Worm (Caenorhabditis elegans) whole organism, young adult: ENCODE data around the gene F49H12.7.

Source experiments
- C17E4.6 ChIP-seq: fragments of 200-800 bp; sonication (Bioruptor generic); IDR thresholded peaks from 2 replicates; pipeline ENCODE4 v1.3.6; 2022; ENCODE audit warnings: missing genetic modification reagents, missing genetic modification characterization, missing compliant biosample characterization
- F10E7.11 ChIP-seq: sonication (generic microtip); optimal IDR thresholded peaks from 2 replicates; lab custom pipeline; 2017; ENCODE audit warnings: mild to moderate bottlenecking, missing genetic modification characterization, moderate library complexity, missing compliant biosample characterization
- F23B12.7 ChIP-seq: sonication (generic microtip); optimal IDR thresholded peaks from 2 replicates; lab custom pipeline; 2017; ENCODE audit warnings: missing genetic modification characterization, mild to moderate bottlenecking, missing compliant biosample characterization, antibody characterized with exemption, moderate library complexity; ENCODE audit not compliant: insufficient read depth
- F37B4.10 ChIP-seq: fragments of 200-800 bp; sonication (Bioruptor generic); IDR thresholded peaks from 2 replicates; pipeline ENCODE4 v1.3.6; 2022; ENCODE audit warnings: missing genetic modification characterization, missing compliant biosample characterization
- F49E8.2 ChIP-seq: sonication (generic microtip); optimal IDR thresholded peaks from 3 replicates; lab custom pipeline; 2017; ENCODE audit warnings: missing genetic modification characterization, mild to moderate bottlenecking, missing compliant biosample characterization, antibody characterized with exemption, moderate library complexity; ENCODE audit not compliant: insufficient read depth
- K11D2.4 ChIP-seq: fragments of 200-800 bp; sonication (Bioruptor generic); IDR thresholded peaks from 2 replicates; pipeline ENCODE4 v1.3.6; 2022; ENCODE audit warnings: missing genetic modification reagents, missing genetic modification characterization, missing compliant biosample characterization
- T07F8.4 ChIP-seq: sonication (generic microtip); optimal IDR thresholded peaks from 2 replicates; lab custom pipeline; 2016; ENCODE audit warnings: mild to moderate bottlenecking, missing genetic modification characterization, moderate library complexity, missing compliant biosample characterization
- Y53F4B.3 ChIP-seq: fragments of 200-800 bp; sonication (Bioruptor generic); IDR thresholded peaks from 2 replicates; pipeline ENCODE4 v1.3.6; 2022; ENCODE audit warnings: missing genetic modification reagents, missing genetic modification characterization, missing compliant biosample characterization
- Y53G8AR.9 ChIP-seq: fragments of 200-800 bp; sonication (Bioruptor generic); conservative IDR thresholded peaks from 2 replicates; pipeline ENCODE4 v1.3.6; 2022; ENCODE audit warnings: missing genetic modification reagents, missing genetic modification characterization, missing compliant biosample characterization
- Y56A3A.18 ChIP-seq: fragments of 200-800 bp; sonication (Bioruptor generic); IDR thresholded peaks from 2 replicates; pipeline ENCODE4 v1.3.6; 2022; ENCODE audit warnings: missing genetic modification reagents, missing genetic modification characterization, missing compliant biosample characterization
- Y67H2A.10 ChIP-seq: fragments of 200-800 bp; sonication (Bioruptor generic); conservative IDR thresholded peaks from 2 replicates; pipeline ENCODE4 v1.3.6; 2022; ENCODE audit warnings: missing genetic modification reagents, missing genetic modification characterization, missing compliant biosample characterization
- Y79H2A.3 ChIP-seq: fragments of 200-800 bp; sonication (Bioruptor generic); conservative IDR thresholded peaks from 2 replicates; pipeline ENCODE4 v1.3.6; 2022; ENCODE audit warnings: missing genetic modification reagents, missing genetic modification characterization, missing compliant biosample characterization
- Y95B8A.8 ChIP-seq: fragments of 200-800 bp; sonication (Bioruptor generic); IDR thresholded peaks from 2 replicates; pipeline ENCODE4 v1.3.6; 2022; ENCODE audit warnings: missing genetic modification reagents, missing genetic modification characterization, missing compliant biosample characterization
- aptf-2 ChIP-seq: fragments of 200-800 bp; sonication (Bioruptor generic); conservative IDR thresholded peaks from 2 replicates; pipeline ENCODE4 v1.3.6; 2022; ENCODE audit warnings: missing genetic modification reagents, missing genetic modification characterization, missing compliant biosample characterization
- atf-7 ChIP-seq: sonication (generic microtip); optimal IDR thresholded peaks from 2 replicates; lab custom pipeline; 2017; ENCODE audit warnings: mild to moderate bottlenecking, missing genetic modification characterization, missing compliant biosample characterization
- ccch-3 ChIP-seq: fragments of 200-800 bp; sonication (Bioruptor generic); optimal IDR thresholded peaks from 2 replicates; lab custom pipeline; 2018; ENCODE audit warnings: mild to moderate bottlenecking, missing genetic modification characterization, missing compliant biosample characterization
- ceh-27 ChIP-seq: fragments of 200-800 bp; sonication (Bioruptor generic); optimal IDR thresholded peaks from 2 replicates; lab custom pipeline; 2018; ENCODE audit warnings: mild to moderate bottlenecking, missing genetic modification characterization, moderate library complexity, missing compliant biosample characterization
- ceh-40 ChIP-seq: fragments of 200-800 bp; sonication (Bioruptor generic); IDR thresholded peaks from 2 replicates; pipeline ENCODE4 v1.3.6; 2022; ENCODE audit warnings: missing genetic modification characterization, missing compliant biosample characterization
- dox-1 ChIP-seq: fragments of 200-800 bp; sonication (Bioruptor generic); IDR thresholded peaks from 2 replicates; pipeline ENCODE4 v1.3.6; 2022; ENCODE audit warnings: missing genetic modification reagents, missing genetic modification characterization, missing compliant biosample characterization
- dpl-1 ChIP-seq: fragments of 150-350 bp; optimal IDR thresholded peaks from 2 replicates; lab custom pipeline; 2014; ENCODE audit warnings: missing biosample characterization, missing genetic modification reagents, missing genetic modification characterization
- egl-44 ChIP-seq: fragments of 200-800 bp; sonication (Bioruptor generic); IDR thresholded peaks from 2 replicates; pipeline ENCODE4 v1.3.6; 2022; ENCODE audit warnings: missing genetic modification reagents, missing genetic modification characterization, missing compliant biosample characterization
- ets-4 ChIP-seq: fragments of 200-800 bp; sonication (Bioruptor generic); optimal IDR thresholded peaks from 2 replicates; lab custom pipeline; 2018; ENCODE audit warnings: mild to moderate bottlenecking, missing genetic modification characterization, missing compliant biosample characterization
- gei-17 ChIP-seq: fragments of 200-800 bp; sonication (Bioruptor generic); optimal IDR thresholded peaks from 2 replicates; lab custom pipeline; 2018; ENCODE audit warnings: mild to moderate bottlenecking, missing genetic modification characterization, missing compliant biosample characterization
- hlh-12 ChIP-seq: sonication (generic microtip); optimal IDR thresholded peaks from 2 replicates; lab custom pipeline; 2016; ENCODE audit warnings: missing genetic modification characterization, missing compliant biosample characterization
- hmg-1.2 ChIP-seq: fragments of 200-800 bp; sonication (Bioruptor generic); IDR thresholded peaks from 2 replicates; pipeline ENCODE4 v1.3.6; 2022; ENCODE audit warnings: missing genetic modification reagents, missing genetic modification characterization, missing compliant biosample characterization
- hmg-20 ChIP-seq: fragments of 200-800 bp; sonication (Bioruptor generic); IDR thresholded peaks from 2 replicates; pipeline ENCODE4 v1.3.6; 2022; ENCODE audit warnings: missing genetic modification reagents, missing genetic modification characterization, missing compliant biosample characterization
- hsf-1 ChIP-seq: fragments of 200-800 bp; sonication (Bioruptor generic); IDR thresholded peaks from 2 replicates; pipeline ENCODE4 v1.3.6; 2022; ENCODE audit warnings: missing genetic modification reagents, missing genetic modification characterization, missing compliant biosample characterization
- lag-1 ChIP-seq: fragments of 200-800 bp; sonication (Bioruptor generic); IDR thresholded peaks from 2 replicates; pipeline ENCODE4 v1.3.6; 2022; ENCODE audit warnings: missing genetic modification reagents, missing genetic modification characterization, missing compliant biosample characterization
- lin-54 ChIP-seq: fragments of 200-800 bp; sonication (Bioruptor generic); optimal IDR thresholded peaks from 2 replicates; lab custom pipeline; 2018; ENCODE audit warnings: mild to moderate bottlenecking, missing genetic modification characterization, missing compliant biosample characterization
- lsl-1 ChIP-seq: fragments of 200-800 bp; sonication (Bioruptor generic); optimal IDR thresholded peaks from 2 replicates; lab custom pipeline; 2018; ENCODE audit warnings: mild to moderate bottlenecking, missing genetic modification characterization, moderate library complexity, missing compliant biosample characterization
- madf-8 ChIP-seq: fragments of 200-800 bp; sonication (Bioruptor generic); conservative IDR thresholded peaks from 2 replicates; pipeline ENCODE4 v1.3.6; 2022; ENCODE audit warnings: missing genetic modification reagents, missing genetic modification characterization, missing compliant biosample characterization
- mcd-1 ChIP-seq: fragments of 200-800 bp; sonication (Bioruptor generic); IDR thresholded peaks from 2 replicates; pipeline ENCODE4 v1.3.6; 2022; ENCODE audit warnings: missing genetic modification reagents, missing genetic modification characterization, missing compliant biosample characterization
- mes-4 ChIP-seq: sonication (generic microtip); optimal IDR thresholded peaks from 2 replicates; lab custom pipeline; 2016; ENCODE audit warnings: missing genotype, missing genetic modification characterization, missing compliant biosample characterization
- mxl-1 ChIP-seq: sonication (generic microtip); optimal IDR thresholded peaks from 2 replicates; lab custom pipeline; 2016; ENCODE audit warnings: missing genetic modification characterization, missing compliant biosample characterization
- nfyb-1 ChIP-seq: fragments of 200-800 bp; sonication (Bioruptor generic); IDR thresholded peaks from 2 replicates; pipeline ENCODE4 v1.3.6; 2022; ENCODE audit warnings: missing genetic modification reagents, missing genetic modification characterization, missing compliant biosample characterization
- nhr-120 ChIP-seq: fragments of 200-800 bp; sonication (Bioruptor generic); IDR thresholded peaks from 2 replicates; pipeline ENCODE4 v1.3.6; 2022; ENCODE audit warnings: missing genetic modification characterization, missing compliant biosample characterization
- nhr-27 ChIP-seq: fragments of 200-800 bp; sonication (Bioruptor generic); optimal IDR thresholded peaks from 2 replicates; lab custom pipeline; 2018; ENCODE audit warnings: mild to moderate bottlenecking, missing genetic modification characterization, moderate library complexity, missing compliant biosample characterization
- nhr-90 ChIP-seq: sonication (generic microtip); optimal IDR thresholded peaks from 2 replicates; lab custom pipeline; 2016; ENCODE audit warnings: missing genotype, mild to moderate bottlenecking, missing genetic modification characterization, missing compliant biosample characterization
- snpc-1.1 ChIP-seq: sonication (generic microtip); optimal IDR thresholded peaks from 2 replicates; lab custom pipeline; 2017; ENCODE audit warnings: missing genetic modification characterization, mild to moderate bottlenecking, missing compliant biosample characterization, antibody characterized with exemption, moderate library complexity, missing genotype, missing genetic modification reagents; ENCODE audit not compliant: insufficient read depth
- snpc-3.4 ChIP-seq: sonication (generic microtip); optimal IDR thresholded peaks from 2 replicates; lab custom pipeline; 2017; ENCODE audit warnings: missing genetic modification characterization, mild to moderate bottlenecking, missing compliant biosample characterization, antibody characterized with exemption, moderate library complexity, missing genotype, missing genetic modification reagents
- tlf-1 ChIP-seq: fragments of 200-800 bp; sonication (Bioruptor generic); optimal IDR thresholded peaks from 2 replicates; lab custom pipeline; 2018; ENCODE audit warnings: mild to moderate bottlenecking, missing genetic modification characterization, missing compliant biosample characterization
- unc-130 ChIP-seq: sonication (generic microtip); optimal IDR thresholded peaks from 2 replicates; lab custom pipeline; 2016; ENCODE audit warnings: missing genetic modification reagents, missing genetic modification characterization, missing compliant biosample characterization
- xnd-1 ChIP-seq: sonication (generic microtip); optimal IDR thresholded peaks from 2 replicates; lab custom pipeline; 2016; ENCODE audit warnings: missing genotype, missing genetic modification reagents, missing genetic modification characterization, missing compliant biosample characterization
- ztf-18 ChIP-seq: sonication (generic microtip); optimal IDR thresholded peaks from 2 replicates; lab custom pipeline; 2016; ENCODE audit warnings: missing genotype, mild to moderate bottlenecking, missing genetic modification characterization, missing compliant biosample characterization
- ztf-22 ChIP-seq: fragments of 200-800 bp; sonication (Bioruptor generic); optimal IDR thresholded peaks from 2 replicates; lab custom pipeline; 2018; ENCODE audit warnings: mild to moderate bottlenecking, missing genetic modification characterization, moderate library complexity, missing compliant biosample characterization
- ztf-28 ChIP-seq: fragments of 200-800 bp; sonication (Bioruptor generic); IDR thresholded peaks from 2 replicates; pipeline ENCODE4 v1.3.6; 2022; ENCODE audit warnings: missing genetic modification reagents, missing genetic modification characterization, missing compliant biosample characterization
- ztf-6 ChIP-seq: fragments of 200-800 bp; sonication (Bioruptor generic); IDR thresholded peaks from 2 replicates; pipeline ENCODE4 v1.3.6; 2022; ENCODE audit warnings: missing genetic modification reagents, missing genetic modification characterization, missing compliant biosample characterization

The F49H12.7 gene

DNA sequence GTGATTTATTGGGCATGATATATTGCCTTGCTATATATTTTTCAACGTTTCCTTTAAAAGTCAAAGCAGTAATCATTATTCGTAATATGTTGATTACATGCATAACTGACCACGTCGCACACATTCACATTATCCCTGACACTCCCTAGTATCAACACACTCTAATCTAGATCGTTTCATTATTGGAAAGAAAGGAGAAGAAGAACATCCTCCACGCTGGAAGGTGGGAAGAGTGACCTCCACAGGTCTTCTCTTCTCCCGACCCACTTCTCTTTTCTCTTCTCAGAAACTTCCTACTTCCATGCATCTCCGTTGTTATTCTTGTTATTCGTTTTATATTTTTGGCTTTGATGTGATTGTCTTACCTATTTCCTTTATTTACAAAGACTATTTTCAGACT is 9.2 kb downstream of the F49H12.7 start, which contains the start of gene txdc-12.2:
Gene txdc-12.2 (plus strand): TSS at position 396 of the 400 bp plus-strand sequence.
- no peak for TF ChIP-seq atf-7 (tag; lab: Kevin White, UChicago)
- no peak for TF ChIP-seq xnd-1 (tag; lab: Kevin White, UChicago)
- no peak for TF ChIP-seq hsf-1 (GFP tag; lab: Robert Waterston, UW)
- no peak for TF ChIP-seq lin-54 (GFP tag; lab: Kevin White, UChicago)
- TF ChIP-seq Y79H2A.3 (GFP tag; lab: Robert Waterston, UW), result no peak
- TF ChIP-seq ztf-18 (tag; lab: Kevin White, UChicago), result no peak
- no peak for TF ChIP-seq unc-130 (GFP tag; lab: Kevin White, UChicago)
- no peak for TF ChIP-seq dox-1 (GFP tag; lab: Robert Waterston, UW)
- no peak for TF ChIP-seq hlh-12 (tag; lab: Kevin White, UChicago)
- TF ChIP-seq snpc-3.4, result no peak
- TF ChIP-seq ztf-6 (GFP tag; lab: Robert Waterston, UW), result no peak
- TF ChIP-seq F49E8.2, result no peak
- TF ChIP-seq K11D2.4, result no peak
- TF ChIP-seq mcd-1 (GFP tag; lab: Robert Waterston, UW), result no peak
- TF ChIP-seq nfyb-1, result no peak
- no peak for TF ChIP-seq lag-1 (GFP tag; lab: Robert Waterston, UW)
- TF ChIP-seq ztf-22, result no peak
- no peak for TF ChIP-seq gei-17 (GFP tag; lab: Kevin White, UChicago)
- TF ChIP-seq nhr-120, result no peak
- TF ChIP-seq ets-4, result no peak
- TF ChIP-seq, all 124 proteins: peak for 0

DNA sequence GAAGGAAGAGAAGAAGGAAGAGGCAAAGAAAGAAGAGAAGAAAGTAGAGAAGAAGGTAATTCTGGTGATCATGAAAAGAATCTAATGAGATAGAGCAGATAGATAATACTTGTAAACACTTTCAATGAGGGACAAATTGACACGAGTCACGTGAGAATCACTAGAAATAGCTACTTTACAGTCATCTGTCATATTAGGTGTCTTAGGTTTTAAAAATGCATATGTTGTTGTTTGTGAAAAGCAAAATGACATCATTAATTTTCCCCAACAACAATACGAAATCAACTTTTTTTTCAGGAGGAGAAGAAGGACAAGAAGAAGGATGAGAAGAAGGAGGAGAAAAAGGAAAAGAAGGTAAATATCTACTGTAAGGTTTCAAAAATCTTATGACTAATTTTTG is 10.3 kb downstream of the F49H12.7 start:
- TF ChIP-seq C17E4.6 (no peak), hmg-20 (GFP tag; lab: Robert Waterston, UW) (no peak), snpc-1.1 (tag; lab: Kevin White, UChicago) (no peak), F23B12.7 (no peak), tlf-1 (GFP tag; lab: Kevin White, UChicago) (no peak), nhr-27 (tag; lab: Kevin White, UChicago) (no peak), mes-4 (no peak), ccch-3 (GFP tag; lab: Kevin White, UChicago) (no peak), Y95B8A.8 (GFP tag; lab: Robert Waterston, UW) (no peak), aptf-2 (GFP tag; lab: Robert Waterston, UW) (no peak), Y67H2A.10 (GFP tag; lab: Robert Waterston, UW) (no peak), ceh-40 (GFP tag; lab: Robert Waterston, UW) (no peak)

DNA sequence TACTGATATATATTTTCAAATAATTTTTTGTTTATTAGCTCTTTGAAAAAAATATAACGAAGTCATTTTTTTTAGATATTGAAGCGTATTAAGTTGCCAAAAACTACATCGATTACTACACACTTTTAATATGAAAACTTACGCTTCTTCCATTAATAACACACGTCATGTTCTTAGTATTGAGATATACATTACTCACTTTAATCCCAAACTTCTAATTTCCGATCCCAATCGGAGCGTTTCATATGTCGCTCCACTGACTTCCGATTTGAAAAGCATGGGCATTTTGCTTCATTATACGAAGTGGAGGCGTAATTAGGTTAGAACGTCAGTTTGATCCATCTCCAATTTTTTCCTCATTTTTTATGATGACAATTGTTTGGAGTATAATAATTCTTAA is 14.0 kb downstream of the F49H12.7 start:
- TF ChIP-seq mxl-1 (tag; lab: Kevin White, UChicago) (no peak), nhr-90 (tag; lab: Kevin White, UChicago) (no peak), mcd-1 (GFP tag; lab: Robert Waterston, UW) (no peak), ets-4 (no peak), lsl-1 (GFP tag; lab: Kevin White, UChicago) (no peak)

DNA sequence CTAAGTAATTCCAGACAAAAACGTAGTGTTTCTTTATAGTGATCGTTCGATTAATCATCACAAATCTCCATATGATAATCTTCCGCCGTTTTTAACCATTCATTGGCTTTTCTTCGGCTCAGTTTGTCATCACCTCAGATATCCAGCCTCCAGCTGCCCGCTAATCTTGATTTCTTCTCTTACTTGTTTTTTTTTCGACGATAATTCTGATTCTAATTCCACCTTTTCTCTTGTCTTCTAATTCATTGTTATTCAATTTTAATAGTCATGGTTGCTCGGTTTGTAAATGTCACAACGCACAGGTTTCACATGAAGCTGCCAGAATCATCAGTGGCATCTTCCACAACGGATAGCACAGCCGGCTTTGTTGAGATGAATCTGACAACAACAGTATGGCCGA is 14.7 kb downstream of the F49H12.7 start, which contains the start of gene F49H12.4:
Gene F49H12.4 (plus strand): TSS at position 301 of the 400 bp plus-strand sequence.
- TF ChIP-seq Y56A3A.18 (GFP tag; lab: Robert Waterston, UW), result no peak
- TF ChIP-seq ztf-28 (GFP tag; lab: Robert Waterston, UW), result no peak
- no peak for TF ChIP-seq F37B4.10 (GFP tag; lab: Robert Waterston, UW)
- TF ChIP-seq mxl-1 (tag; lab: Kevin White, UChicago), result no peak
- no peak for TF ChIP-seq ceh-27 (GFP tag; lab: Kevin White, UChicago)
- no peak for TF ChIP-seq dpl-1
- no peak for TF ChIP-seq F10E7.11
- TF ChIP-seq madf-8 (GFP tag; lab: Robert Waterston, UW), result no peak
- no peak for TF ChIP-seq T07F8.4 (tag; lab: Kevin White, UChicago)
- TF ChIP-seq egl-44 (GFP tag; lab: Robert Waterston, UW), result no peak
- TF ChIP-seq Y53G8AR.9 (GFP tag; lab: Robert Waterston, UW), result no peak
- no peak for TF ChIP-seq hmg-1.2 (GFP tag; lab: Robert Waterston, UW)
- TF ChIP-seq Y53F4B.3 (GFP tag; lab: Robert Waterston, UW), result no peak
